Worm (Caenorhabditis elegans): ENCODE data around the gene ugt-1.

DNA sequence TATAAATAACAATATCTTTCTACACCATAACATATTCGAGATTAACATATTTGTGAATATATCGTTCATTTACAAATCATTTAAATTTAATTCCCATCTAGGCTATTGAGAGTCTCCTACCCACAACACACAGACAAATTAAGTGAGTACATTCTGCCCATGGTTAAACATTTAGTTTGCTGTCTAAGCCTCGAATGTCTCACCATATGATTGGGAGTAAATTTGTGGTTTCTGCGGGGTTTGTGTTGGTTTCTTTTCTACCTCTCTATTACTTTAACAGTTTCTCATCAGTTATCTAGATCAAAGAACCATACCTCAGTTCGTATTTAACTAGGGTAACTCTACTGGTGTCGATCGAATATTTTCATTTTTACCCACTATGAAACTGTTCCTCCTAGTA is 3.0 kb downstream of the ugt-1 start, which contains the start of gene ugt-2:
- no peak for TF ChIP-seq sox-4 (tag; optimal IDR thresholded peaks at IDR 0.05)
- TF ChIP-seq sdc-2 (tag; optimal IDR thresholded peaks at IDR 0.05): no peak
- TF ChIP-seq nfya-1 (tag; optimal IDR thresholded peaks at IDR 0.05): no peak
- no peak for TF ChIP-seq ztf-16 (tag; optimal IDR thresholded peaks at IDR 0.05)
- no peak for TF ChIP-seq ets-4 (tag; optimal IDR thresholded peaks at IDR 0.05)
- TF ChIP-seq madf-2 (tag; optimal IDR thresholded peaks at IDR 0.05): no peak
- TF ChIP-seq unc-55 (GFP tag; optimal IDR thresholded peaks at IDR 0.05): no peak

Data from whole organism, late embryonic.